Fruit fly (Drosophila melanogaster) whole organism, embryonic: ENCODE data around the gene cort.

ENCODE experiments used
- Asciz ChIP-seq: fragments of 200-800 bp; sonication (Bioruptor generic); optimal IDR thresholded peaks from 2 replicates; lab custom pipeline; 2017; ENCODE audit warnings: missing biosample characterization, mild to moderate bottlenecking, missing genetic modification characterization, missing genetic modification reagents
- CG10267 ChIP-seq: fragments of 200-800 bp; sonication (Bioruptor generic); optimal IDR thresholded peaks from 2 replicates; lab custom pipeline; 2018; ENCODE audit warnings: missing biosample characterization, mild to moderate bottlenecking, missing genetic modification characterization, moderate library complexity
- CG10366 ChIP-seq: fragments of 200-800 bp; sonication (Bioruptor generic); IDR thresholded peaks from 2 replicates; pipeline ENCODE4 v1.3.6; 2022; ENCODE audit warnings: missing biosample characterization, missing genetic modification characterization
- CG10462 ChIP-seq: fragments of 200-800 bp; sonication (Bioruptor generic); optimal IDR thresholded peaks from 2 replicates; lab custom pipeline; 2016; ENCODE audit warnings: missing biosample characterization, missing genetic modification characterization
- CG10543 ChIP-seq: fragments of 200-800 bp; sonication (Bioruptor generic); optimal IDR thresholded peaks from 3 replicates; lab custom pipeline; 2017; ENCODE audit warnings: missing biosample characterization, mild to moderate bottlenecking, missing genetic modification characterization, moderate library complexity
- CG10979 ChIP-seq: fragments of 200-800 bp; sonication (Bioruptor generic); optimal IDR thresholded peaks from 2 replicates; lab custom pipeline; 2018; ENCODE audit warnings: missing biosample characterization, mild to moderate bottlenecking, missing genetic modification characterization, moderate library complexity
- CG12659 ChIP-seq: fragments of 200-800 bp; sonication (Bioruptor generic); optimal IDR thresholded peaks from 3 replicates; lab custom pipeline; 2017; ENCODE audit warnings: mild to moderate bottlenecking, missing biosample characterization, missing genetic modification reagents, missing genetic modification characterization
- CG14667 ChIP-seq: fragments of 200-800 bp; sonication (Bioruptor generic); IDR thresholded peaks from 2 replicates; pipeline ENCODE4 v1.3.6; 2022; ENCODE audit warnings: missing biosample characterization, missing genetic modification characterization
- CG1603 ChIP-seq: fragments of 200-800 bp; sonication (Bioruptor generic); optimal IDR thresholded peaks from 2 replicates; lab custom pipeline; 2019; ENCODE audit warnings: missing biosample characterization, mild to moderate bottlenecking, missing genetic modification characterization, moderate library complexity
- CG1792 ChIP-seq: fragments of 200-800 bp; sonication (Bioruptor generic); optimal IDR thresholded peaks from 2 replicates; lab custom pipeline; 2016; ENCODE audit warnings: missing biosample characterization, missing genetic modification characterization
- CG2116 ChIP-seq: fragments of 200-800 bp; sonication (Bioruptor generic); optimal IDR thresholded peaks from 3 replicates; lab custom pipeline; 2018; ENCODE audit warnings: missing biosample characterization, mild to moderate bottlenecking, missing genetic modification characterization
- CG2678 ChIP-seq: fragments of 200-800 bp; sonication (Bioruptor generic); optimal IDR thresholded peaks from 3 replicates; lab custom pipeline; 2019; ENCODE audit warnings: missing biosample characterization, mild to moderate bottlenecking, missing genetic modification characterization, moderate library complexity
- CG32767 ChIP-seq: fragments of 200-800 bp; sonication (Bioruptor generic); IDR thresholded peaks from 2 replicates; pipeline ENCODE4 v1.3.6; 2022; ENCODE audit warnings: missing biosample characterization, missing genetic modification characterization
- CG32772 ChIP-seq: fragments of 200-800 bp; sonication (Bioruptor generic); IDR thresholded peaks from 2 replicates; pipeline ENCODE4 v1.3.6; 2022; ENCODE audit warnings: missing biosample characterization, missing genetic modification characterization
- CG34422 ChIP-seq: fragments of 200-800 bp; sonication (Bioruptor generic); IDR thresholded peaks from 3 replicates; pipeline ENCODE4 v1.3.6; 2022; ENCODE audit warnings: missing biosample characterization, missing genetic modification characterization
- CG42726 ChIP-seq: fragments of 200-800 bp; sonication (Bioruptor generic); IDR thresholded peaks from 2 replicates; pipeline ENCODE4 v1.3.6; 2022; ENCODE audit warnings: missing biosample characterization, missing genetic modification characterization; ENCODE audit not compliant: partially characterized antibody
- CG4328 ChIP-seq: fragments of 200-800 bp; sonication (Bioruptor generic); optimal IDR thresholded peaks from 3 replicates; lab custom pipeline; 2017; ENCODE audit warnings: missing biosample characterization, missing genetic modification reagents, missing genetic modification characterization
- CG5180 ChIP-seq: fragments of 200-800 bp; sonication (Bioruptor generic); optimal IDR thresholded peaks from 3 replicates; lab custom pipeline; 2017; ENCODE audit warnings: missing biosample characterization, missing genetic modification characterization, mild to moderate bottlenecking, moderate library complexity, missing genetic modification reagents
- CG6854 ChIP-seq: fragments of 200-800 bp; sonication (Bioruptor generic); optimal IDR thresholded peaks from 3 replicates; lab custom pipeline; 2017; ENCODE audit warnings: missing biosample characterization, mild to moderate bottlenecking, missing genetic modification characterization
- CG9817 ChIP-seq: fragments of 200-800 bp; sonication (Bioruptor generic); optimal IDR thresholded peaks from 2 replicates; lab custom pipeline; 2018; ENCODE audit warnings: missing biosample characterization, mild to moderate bottlenecking, missing genetic modification characterization, moderate library complexity
- CrebB ChIP-seq: fragments of 200-800 bp; sonication (Bioruptor generic); optimal IDR thresholded peaks from 3 replicates; lab custom pipeline; 2018; ENCODE audit warnings: missing biosample characterization, mild to moderate bottlenecking, missing genetic modification characterization
- Deaf1 ChIP-seq: fragments of 200-800 bp; optimal IDR thresholded peaks from 3 replicates; lab custom pipeline; 2019; ENCODE audit warnings: missing biosample characterization, mild to moderate bottlenecking, missing genetic modification characterization, moderate library complexity
- E2f1 ChIP-seq: fragments of 200-800 bp; sonication (Bioruptor generic); IDR thresholded peaks from 2 replicates; pipeline ENCODE4 v1.3.6; 2022; ENCODE audit warnings: missing biosample characterization, missing genetic modification characterization
- GATAe ChIP-seq: fragments of 200-800 bp; sonication (Bioruptor generic); conservative IDR thresholded peaks from 2 replicates; pipeline ENCODE4 v1.3.6; 2022; ENCODE audit warnings: missing biosample characterization, missing genetic modification characterization
- Mes4 ChIP-seq: fragments of 200-800 bp; sonication (Bioruptor generic); optimal IDR thresholded peaks from 2 replicates; lab custom pipeline; 2016; ENCODE audit warnings: missing biosample characterization, missing genetic modification characterization
- Six4 ChIP-seq: fragments of 200-800 bp; sonication (Bioruptor generic); optimal IDR thresholded peaks from 2 replicates; lab custom pipeline; 2016; ENCODE audit warnings: missing biosample characterization, missing genetic modification characterization
- Trl ChIP-seq, 3 experiments: fragments of >200 bp in 2 of 3; fragments of 200-800 bp in 1 of 3; sonication (Bioruptor generic) in 1 of 3; optimal IDR thresholded peaks; 2 replicates in 1 of 3; 3 replicates in 2 of 3; lab custom pipeline; 2016 to 2017; ENCODE audit warnings: missing biosample characterization in 1 of 3, missing genetic modification characterization in 1 of 3
- YL-1 ChIP-seq: fragments of 200-800 bp; sonication (Bioruptor generic); optimal IDR thresholded peaks from 3 replicates; lab custom pipeline; 2017; ENCODE audit warnings: missing biosample characterization, mild to moderate bottlenecking, missing genetic modification characterization
- ac ChIP-seq: fragments of 200-800 bp; sonication (Bioruptor generic); optimal IDR thresholded peaks from 3 replicates; lab custom pipeline; 2017; ENCODE audit warnings: missing biosample characterization, mild to moderate bottlenecking, missing genetic modification characterization
- az2 ChIP-seq: fragments of 200-800 bp; sonication (Bioruptor generic); optimal IDR thresholded peaks from 3 replicates; lab custom pipeline; 2016; ENCODE audit warnings: missing biosample characterization, missing genetic modification characterization
- chif ChIP-seq, 2 experiments: fragments of 200-800 bp; sonication (Bioruptor generic); optimal IDR thresholded peaks; 3 replicates each; lab custom pipeline; 2016; ENCODE audit warnings: missing biosample characterization in 2 of 2, missing genetic modification characterization in 2 of 2
- crol ChIP-seq: fragments of 200-800 bp; sonication (Bioruptor generic); IDR thresholded peaks from 2 replicates; pipeline ENCODE4 v1.3.6; 2022; ENCODE audit warnings: missing biosample characterization, missing genetic modification characterization
- disco-r ChIP-seq: fragments of 200-800 bp; sonication (Bioruptor generic); optimal IDR thresholded peaks from 2 replicates; lab custom pipeline; 2016; ENCODE audit warnings: missing biosample characterization, missing genetic modification characterization
- ems ChIP-seq: fragments of 200-800 bp; sonication (Bioruptor generic); optimal IDR thresholded peaks from 3 replicates; lab custom pipeline; 2016; ENCODE audit warnings: missing biosample characterization, missing genetic modification characterization
- eyg ChIP-seq: fragments of 200-800 bp; sonication (Bioruptor generic); optimal IDR thresholded peaks from 3 replicates; lab custom pipeline; 2016; ENCODE audit warnings: missing biosample characterization, missing genetic modification characterization
- fd3F ChIP-seq: fragments of 200-800 bp; sonication (Bioruptor generic); optimal IDR thresholded peaks from 2 replicates; lab custom pipeline; 2018; ENCODE audit warnings: missing biosample characterization, mild to moderate bottlenecking, missing genetic modification characterization, moderate library complexity
- gcm ChIP-seq: fragments of 200-800 bp; sonication (Bioruptor generic); optimal IDR thresholded peaks from 2 replicates; lab custom pipeline; 2019; ENCODE audit warnings: missing biosample characterization, mild to moderate bottlenecking, missing genetic modification characterization, moderate library complexity
- gsb ChIP-seq: fragments of 200-800 bp; sonication (Bioruptor generic); IDR thresholded peaks from 2 replicates; pipeline ENCODE4 v1.3.6; 2022; ENCODE audit warnings: missing biosample characterization, missing genetic modification characterization
- h ChIP-seq: fragments of >200 bp; optimal IDR thresholded peaks from 2 replicates; lab custom pipeline; 2017
- lbe ChIP-seq: fragments of 200-800 bp; sonication (Bioruptor generic); optimal IDR thresholded peaks from 2 replicates; lab custom pipeline; 2016; ENCODE audit warnings: missing biosample characterization, mild to moderate bottlenecking, missing genetic modification characterization
- nerfin-2 ChIP-seq: fragments of 200-800 bp; sonication (Bioruptor generic); IDR thresholded peaks from 2 replicates; pipeline ENCODE4 v1.3.6; 2022; ENCODE audit warnings: missing biosample characterization, missing genetic modification characterization; ENCODE audit not compliant: partially characterized antibody
- otp ChIP-seq: fragments of 200-800 bp; sonication (Bioruptor generic); IDR thresholded peaks from 3 replicates; pipeline ENCODE4, ENCODE4 v1.3.6; 2022; ENCODE audit warnings: missing biosample characterization, missing genetic modification characterization
- peb ChIP-seq: fragments of 200-800 bp; sonication (Bioruptor generic); IDR thresholded peaks from 2 replicates; pipeline ENCODE4 v1.3.6; 2022; ENCODE audit warnings: missing biosample characterization, missing genetic modification characterization
- phol ChIP-seq: fragments of 200-800 bp; sonication (Bioruptor generic); optimal IDR thresholded peaks from 3 replicates; lab custom pipeline; 2018; ENCODE audit warnings: missing biosample characterization, mild to moderate bottlenecking, missing genetic modification characterization, moderate library complexity
- run ChIP-seq: fragments of 200-800 bp; sonication (Bioruptor generic); optimal IDR thresholded peaks from 3 replicates; lab custom pipeline; 2018; ENCODE audit warnings: missing biosample characterization, mild to moderate bottlenecking, missing genetic modification characterization
- sens-2 ChIP-seq: fragments of 200-800 bp; sonication (Bioruptor generic); IDR thresholded peaks from 2 replicates; pipeline ENCODE4 v1.3.6; 2022; ENCODE audit warnings: missing biosample characterization, missing genetic modification characterization
- stwl ChIP-seq: fragments of 200-800 bp; sonication (Bioruptor generic); optimal IDR thresholded peaks from 3 replicates; lab custom pipeline; 2018; ENCODE audit warnings: missing biosample characterization, mild to moderate bottlenecking, missing genetic modification characterization, moderate library complexity
- sug ChIP-seq: fragments of 200-800 bp; optimal IDR thresholded peaks from 2 replicates; lab custom pipeline; 2019; ENCODE audit warnings: missing biosample characterization, mild to moderate bottlenecking, missing genetic modification characterization, moderate library complexity
- tll ChIP-seq, 2 experiments: fragments of 200-800 bp in 1 of 2; fragments of >200 bp in 1 of 2; sonication (Bioruptor generic) in 1 of 2; optimal IDR thresholded peaks; 2 replicates each; lab custom pipeline; 2017 to 2019; ENCODE audit warnings: missing biosample characterization in 2 of 2, missing genetic modification characterization in 2 of 2, mild to moderate bottlenecking in 1 of 2, moderate library complexity in 1 of 2
- z ChIP-seq: fragments of 200-800 bp; sonication (Bioruptor generic); IDR thresholded peaks from 3 replicates; pipeline ENCODE4 v1.3.6; 2022; ENCODE audit warnings: missing biosample characterization, missing genetic modification characterization

Gene cort

dm6 chr2L:6648163-6648628, 28.2 kb downstream of the cort start (continued):
- TF ChIP-seq peb (GFP tag; lab: Robert Waterston, UW) (peak; percentile 81), otp (GFP tag; lab: Robert Waterston, UW) (peak; percentile 82), crol (peak; percentile 48), ac (GFP tag; lab: Kevin White, UChicago) (peak; percentile 78), CG5180 (GFP tag; lab: Kevin White, UChicago) (peak; percentile 85), CG10366 (peak; percentile 91), h (no peak), phol (tag; lab: Kevin White, UChicago) (peak; percentile 97), sens-2 (GFP tag; lab: Robert Waterston, UW) (peak; percentile 78), gcm (GFP tag; lab: Kevin White, UChicago) (peak; percentile 93), eyg (GFP tag; lab: Kevin White, UChicago) (peak; percentile 78), disco-r (GFP tag; lab: Kevin White, UChicago) (peak; percentile 75), CG32767 (GFP tag; lab: Robert Waterston, UW) (peak; percentile 93), sug (tag; lab: Kevin White, UChicago) (peak; percentile 95), Six4 (GFP tag; lab: Kevin White, UChicago) (peak; percentile 93), CG1603 (tag; lab: Kevin White, UChicago) (peak; percentile 82), CG10462 (GFP tag; lab: Kevin White, UChicago) (peak; percentile 90), CG32772 (peak; percentile 89), Asciz (GFP tag; lab: Kevin White, UChicago) (peak; percentile 94), CG9817 (tag; lab: Kevin White, UChicago) (peak; percentile 96), CG42726 (GFP tag; lab: Robert Waterston, UW) (no peak), CG1792 (peak; percentile 83), CG2116 (GFP tag; lab: Kevin White, UChicago) (peak; percentile 81), CG10979 (tag; lab: Kevin White, UChicago) (peak; percentile 93), YL-1 (GFP tag; lab: Kevin White, UChicago) (peak; percentile 89), Mes4 (GFP tag; lab: Kevin White, UChicago) (peak; percentile 84), gsb (peak; percentile 86), chif (GFP tag; optimal IDR thresholded peaks at IDR 0.05; lab: Kevin White, UChicago) (peak; percentile 89), az2 (GFP tag; lab: Kevin White, UChicago) (peak; percentile 96), CG34422 (GFP tag; lab: Robert Waterston, UW) (peak; percentile 92), ems (GFP tag; lab: Kevin White, UChicago) (peak; percentile 88), stwl (peak; percentile 64), CrebB (peak; percentile 91), tll (GFP tag; optimal IDR thresholded peaks at IDR 0.05; lab: Kevin White, UChicago) (peak; percentile 28), GATAe (GFP tag; lab: Robert Waterston, UW) (peak; percentile 86), CG12659 (GFP tag; lab: Kevin White, UChicago) (peak; percentile 98), E2f1 (peak; percentile 91), Trl (optimal IDR thresholded peaks at IDR 0.05; lab: Kevin White, UChicago) (peak; percentile 52 to 74), Trl (GFP tag; optimal IDR thresholded peaks at IDR 0.05; lab: Kevin White, UChicago) (peak; percentile 93), CG6854 (peak; percentile 93), CG4328 (GFP tag; lab: Kevin White, UChicago) (peak; percentile 96), CG2678 (tag; lab: Kevin White, UChicago) (peak; percentile 97), run (tag; lab: Kevin White, UChicago) (peak; percentile 93), lbe (GFP tag; lab: Kevin White, UChicago) (peak; percentile 87), Deaf1 (tag; lab: Kevin White, UChicago) (peak; percentile 83), nerfin-2 (GFP tag; lab: Robert Waterston, UW) (no peak), CG10543 (peak; percentile 97), fd3F (GFP tag; lab: Kevin White, UChicago) (peak; percentile 95), z (GFP tag; lab: Robert Waterston, UW) (no peak), CG10267 (tag; lab: Kevin White, UChicago) (peak; percentile 89), CG14667 (GFP tag; lab: Robert Waterston, UW) (peak; percentile 85)
